Worm (Caenorhabditis elegans): Measurements from ENCODE around the gene K02A6.1.
"Not testable (repeated sequence)": the region's sequence is repeated elsewhere in the genome, so short reads cannot be mapped to it uniquely, and the experiment has no call there.

K02A6.1 gene

DNA sequence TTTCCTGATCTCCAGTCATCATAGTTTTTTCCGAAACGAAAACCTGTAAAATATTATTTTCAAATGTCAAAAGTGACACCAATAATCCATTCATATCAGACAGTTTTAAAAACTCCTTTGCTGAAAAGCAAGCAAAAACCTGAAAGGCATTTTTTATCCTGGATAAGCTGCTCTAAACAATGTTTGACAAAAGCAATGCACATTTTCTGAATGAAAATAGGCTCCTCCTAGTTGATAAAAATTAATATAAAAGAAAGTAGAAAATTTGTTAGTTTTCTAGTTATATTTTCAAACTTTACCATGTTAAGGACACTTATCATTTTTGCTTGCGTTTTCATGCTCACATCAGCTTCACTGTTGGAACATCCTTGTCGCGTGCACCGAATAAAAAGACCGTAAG is at the start of gene K02A6.1:
Gene K02A6.1 (plus strand): TSS at position 301 of the 400 bp plus-strand sequence.
- TF ChIP-seq snpc-4 (tag; optimal IDR thresholded peaks at IDR 0.05) (no peak), lin-39 (tag; optimal IDR thresholded peaks at IDR 0.05) (no peak), nhr-23 (tag; optimal IDR thresholded peaks at IDR 0.05) (no peak)

DNA sequence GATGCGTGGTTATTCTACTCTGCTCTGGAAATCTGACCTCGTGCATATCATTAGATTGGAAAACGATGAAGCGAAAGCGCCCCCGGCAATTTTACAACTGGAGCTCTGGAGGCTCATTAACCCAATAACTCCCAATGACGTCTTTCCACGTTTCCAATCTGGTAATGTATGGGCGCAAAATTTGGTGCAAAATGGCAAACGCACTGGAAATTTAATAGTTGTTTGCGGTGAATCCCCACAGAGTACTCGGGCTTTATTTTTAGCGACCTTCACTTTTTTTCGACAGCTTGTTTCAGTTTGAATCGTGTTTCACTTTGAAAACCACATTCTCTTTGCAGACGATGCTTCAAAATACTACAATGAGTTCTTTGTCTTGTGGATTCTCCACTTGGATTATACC is 45.9 kb upstream of the K02A6.1 start, which contains the start of gene C17H11.1:
Gene C17H11.1 (plus strand): TSS at position 301 of the 400 bp plus-strand sequence.
- TF ChIP-seq elt-3 (tag; optimal IDR thresholded peaks at IDR 0.05) (no peak), nhr-11 (tag; optimal IDR thresholded peaks at IDR 0.05) (no peak), ama-1 (optimal IDR thresholded peaks at IDR 0.05) (no peak), eor-1 (tag; optimal IDR thresholded peaks at IDR 0.05) (no peak), pqm-1 (tag; optimal IDR thresholded peaks at IDR 0.05) (no peak), R02D3.7 (tag; optimal IDR thresholded peaks at IDR 0.05) (no peak), ZK546.5 (tag; optimal IDR thresholded peaks at IDR 0.05) (no peak), nhr-237 (tag; optimal IDR thresholded peaks at IDR 0.05) (no peak), ceh-28 (tag; optimal IDR thresholded peaks at IDR 0.05) (no peak), nhr-23 (tag; optimal IDR thresholded peaks at IDR 0.05) (no peak), fos-1 (tag; optimal IDR thresholded peaks at IDR 0.05) (no peak), zag-1 (tag; optimal IDR thresholded peaks at IDR 0.05) (no peak), unc-39 (tag; optimal IDR thresholded peaks at IDR 0.05) (no peak), nhr-67 (tag; optimal IDR thresholded peaks at IDR 0.05) (no peak)

DNA sequence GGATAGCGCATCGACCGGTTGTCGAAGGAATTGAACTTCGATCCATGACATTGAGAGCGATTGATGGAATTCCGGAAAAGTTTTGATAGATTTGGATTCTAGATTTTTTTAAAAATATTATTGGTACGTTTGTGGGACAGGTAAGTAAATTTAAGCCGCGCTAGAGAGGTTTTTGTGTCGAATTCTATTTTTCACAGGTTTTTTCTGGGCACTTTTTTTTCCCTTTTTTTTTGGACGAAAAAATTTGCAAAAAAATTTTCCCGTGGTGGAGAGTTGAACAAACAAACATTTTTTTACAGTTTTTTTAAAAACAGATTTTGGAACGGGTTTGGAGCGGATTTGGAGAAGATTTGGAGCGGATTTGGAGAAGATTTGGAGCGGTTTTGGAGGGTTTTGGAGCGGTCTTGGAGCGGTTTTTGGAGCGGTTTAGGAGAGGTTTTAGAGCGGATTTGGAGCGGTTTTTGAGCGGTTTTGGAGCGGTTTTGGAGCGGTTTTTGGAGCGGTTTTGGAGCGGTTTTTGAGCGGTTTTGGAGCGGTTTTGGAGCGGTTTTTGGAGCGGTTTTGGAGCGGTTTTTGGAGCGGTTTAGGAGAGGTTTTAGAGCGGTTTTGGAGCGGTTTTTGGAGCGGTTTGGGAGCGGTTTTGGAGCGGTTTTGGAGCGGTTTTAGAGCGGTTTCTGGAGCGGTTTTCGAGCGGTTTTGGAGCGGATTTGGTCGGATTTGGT is 37.8 kb upstream of the K02A6.1 start, which contains the start of gene C17H11.4:
Gene C17H11.4 (minus strand): TSS at position 51 of the 722 bp plus-strand sequence.
- not testable (repeated sequence) for TF ChIP-seq ceh-9, lin-39, elt-2 (tag; optimal IDR thresholded peaks at IDR 0.05)

DNA sequence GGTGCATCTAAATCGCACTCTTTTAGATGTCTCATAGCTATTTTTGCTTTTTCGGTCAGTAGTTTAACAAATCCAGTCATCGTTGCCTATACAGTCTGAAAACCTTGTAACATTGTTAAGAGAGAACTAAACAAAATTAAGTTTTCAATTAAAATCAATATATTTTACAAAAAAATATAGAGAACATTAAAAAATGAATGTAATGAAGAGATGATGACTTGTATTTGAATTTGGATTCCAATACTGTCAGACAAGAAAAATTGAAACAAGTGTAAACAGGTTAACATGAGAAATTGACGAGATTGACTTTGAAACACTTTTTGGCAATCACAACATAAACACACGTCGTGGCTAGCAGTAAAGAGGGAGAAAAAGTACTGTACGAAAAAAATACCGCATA is 34.5 kb upstream of the K02A6.1 start, which contains the start of gene C17H11.5:
Gene C17H11.5 (minus strand): TSS at position 101 of the 400 bp plus-strand sequence.
- TF ChIP-seq R02D3.7 (tag; optimal IDR thresholded peaks at IDR 0.05) (no peak), lin-15B (tag; optimal IDR thresholded peaks at IDR 0.05) (no peak), nhr-67 (tag; optimal IDR thresholded peaks at IDR 0.05) (no peak), daf-12 (tag; optimal IDR thresholded peaks at IDR 0.05) (no peak), nfya-1 (tag; optimal IDR thresholded peaks at IDR 0.05; ENCODE audit: insufficient read depth) (no peak), fkh-2 (tag; optimal IDR thresholded peaks at IDR 0.05) (no peak), mml-1 (tag; optimal IDR thresholded peaks at IDR 0.05) (no peak), snpc-4 (tag; optimal IDR thresholded peaks at IDR 0.05) (no peak), egl-5 (tag; optimal IDR thresholded peaks at IDR 0.05) (no peak), nhr-43 (tag; optimal IDR thresholded peaks at IDR 0.05; ENCODE audit: poor library complexity, severe bottlenecking) (no peak), nhr-23 (tag; optimal IDR thresholded peaks at IDR 0.05) (no peak), aly-2 (tag; optimal IDR thresholded peaks at IDR 0.05) (no peak), pha-4 (tag; optimal IDR thresholded peaks at IDR 0.05) (no peak), nhr-237 (tag; optimal IDR thresholded peaks at IDR 0.05) (no peak), pqm-1 (tag; optimal IDR thresholded peaks at IDR 0.05) (no peak), elt-1 (tag; optimal IDR thresholded peaks at IDR 0.05) (no peak), nhr-77 (tag; optimal IDR thresholded peaks at IDR 0.05) (no peak), elt-2 (tag; optimal IDR thresholded peaks at IDR 0.05) (no peak)

DNA sequence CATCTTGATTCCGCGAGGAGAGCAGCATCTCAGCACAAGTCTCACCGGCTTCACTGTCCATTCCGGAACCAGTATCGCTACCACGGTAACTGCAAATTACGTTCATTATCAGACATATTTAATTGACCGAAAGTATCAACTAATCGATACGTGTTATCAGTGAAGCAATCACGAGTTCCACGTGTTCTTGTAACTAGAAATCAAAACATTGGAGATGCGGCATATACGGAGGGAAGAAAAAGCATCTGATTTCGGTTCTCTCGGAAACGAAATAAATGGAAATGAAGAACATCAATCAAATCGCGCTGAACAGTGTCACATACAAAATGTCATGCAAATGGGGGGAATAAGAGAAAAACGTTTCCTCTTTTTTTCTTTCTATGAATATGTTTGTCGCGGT is 26.3 kb upstream of the K02A6.1 start:
- no peak for TF ChIP-seq lin-39 (tag; optimal IDR thresholded peaks at IDR 0.05)
- TF ChIP-seq fos-1 (tag; optimal IDR thresholded peaks at IDR 0.05), result no peak
- TF ChIP-seq nfya-1 (tag; optimal IDR thresholded peaks at IDR 0.05; ENCODE audit: insufficient read depth), result no peak
- no peak for TF ChIP-seq eor-1 (tag; optimal IDR thresholded peaks at IDR 0.05)
- TF ChIP-seq lsy-12 (tag; optimal IDR thresholded peaks at IDR 0.05), result no peak
- no peak for TF ChIP-seq nhr-43 (tag; optimal IDR thresholded peaks at IDR 0.05; ENCODE audit: poor library complexity, severe bottlenecking)
- TF ChIP-seq ceh-9 (tag; optimal IDR thresholded peaks at IDR 0.05), result no peak
- no peak for TF ChIP-seq ztf-4 (tag; optimal IDR thresholded peaks at IDR 0.05)
- peak; percentile 18 for TF ChIP-seq egl-5 (tag; optimal IDR thresholded peaks at IDR 0.05)
- no peak for TF ChIP-seq tbx-2 (tag; optimal IDR thresholded peaks at IDR 0.05)
- TF ChIP-seq ZK546.5 (tag; optimal IDR thresholded peaks at IDR 0.05), result no peak
- TF ChIP-seq mdl-1 (tag; optimal IDR thresholded peaks at IDR 0.05), result no peak
- no peak for TF ChIP-seq hmg-11 (tag; optimal IDR thresholded peaks at IDR 0.05)
- TF ChIP-seq unc-39 (tag; optimal IDR thresholded peaks at IDR 0.05), result no peak
- TF ChIP-seq ama-1 (optimal IDR thresholded peaks at IDR 0.05), result peak; percentile 2
- TF ChIP-seq elt-1 (tag; optimal IDR thresholded peaks at IDR 0.05), result no peak
- TF ChIP-seq nhr-67 (tag; optimal IDR thresholded peaks at IDR 0.05), result no peak
- TF ChIP-seq ceh-28 (tag; optimal IDR thresholded peaks at IDR 0.05), result peak; percentile 16
- no peak for TF ChIP-seq skn-1 (tag; optimal IDR thresholded peaks at IDR 0.05)
- TF ChIP-seq elt-2 (tag; optimal IDR thresholded peaks at IDR 0.05), result peak; percentile 56
- peak; percentile 4 for TF ChIP-seq pha-4 (tag; optimal IDR thresholded peaks at IDR 0.05)
- TF ChIP-seq nhr-23 (tag; optimal IDR thresholded peaks at IDR 0.05), result no peak
- TF ChIP-seq fkh-2 (tag; optimal IDR thresholded peaks at IDR 0.05), result no peak
- no peak for TF ChIP-seq egl-27 (tag; optimal IDR thresholded peaks at IDR 0.05)
- TF ChIP-seq fkh-10 (GFP tag; optimal IDR thresholded peaks at IDR 0.05), result no peak
- TF ChIP-seq nhr-11 (tag; optimal IDR thresholded peaks at IDR 0.05), result no peak
- no peak for TF ChIP-seq pqm-1 (tag; optimal IDR thresholded peaks at IDR 0.05)
- no peak for TF ChIP-seq ztf-11 (tag; optimal IDR thresholded peaks at IDR 0.05)
- TF ChIP-seq nhr-237 (tag; optimal IDR thresholded peaks at IDR 0.05), result no peak

Data from whole organism, L3 larva.